Worm (Caenorhabditis elegans): ENCODE results near the gene rps-1.

rps-1 gene

DNA sequence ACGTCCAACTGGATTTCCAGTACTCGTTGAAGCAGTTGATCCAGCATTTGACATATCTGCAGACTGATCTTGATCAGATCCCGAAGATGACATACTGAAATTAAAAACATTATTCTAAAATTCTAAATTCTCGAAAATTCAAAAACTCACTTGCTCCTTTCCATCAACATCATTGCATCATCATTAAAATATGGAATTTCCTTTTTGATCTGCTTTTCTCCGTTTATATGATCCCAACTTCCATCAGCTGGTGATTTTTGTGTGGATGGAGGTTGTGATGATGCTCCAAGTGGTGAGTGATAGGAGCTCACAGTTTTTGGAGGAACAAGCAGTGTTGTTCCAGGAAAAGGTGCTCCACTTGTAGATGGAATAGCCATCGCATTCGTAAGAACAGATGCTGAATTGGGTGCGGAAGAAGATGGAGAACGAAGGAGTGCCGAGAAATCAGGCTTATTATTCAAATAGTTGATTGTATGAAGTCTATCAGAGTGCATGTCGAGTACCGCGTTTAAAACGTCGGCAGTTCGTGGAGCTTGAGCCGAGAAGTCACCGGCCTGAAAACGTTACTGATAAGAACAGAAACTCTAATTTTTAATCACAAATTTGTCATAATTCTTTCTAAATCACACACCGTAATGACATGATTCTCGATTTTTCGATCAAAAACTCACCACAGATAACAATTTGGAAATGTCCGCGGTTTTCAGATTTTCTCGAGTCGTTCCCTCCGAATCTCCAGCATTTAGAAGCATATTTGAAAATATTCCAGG lies 17.5 kb downstream of the rps-1 start:
- no peak for TF ChIP-seq unc-62 (GFP tag; optimal IDR thresholded peaks at IDR 0.05)

DNA sequence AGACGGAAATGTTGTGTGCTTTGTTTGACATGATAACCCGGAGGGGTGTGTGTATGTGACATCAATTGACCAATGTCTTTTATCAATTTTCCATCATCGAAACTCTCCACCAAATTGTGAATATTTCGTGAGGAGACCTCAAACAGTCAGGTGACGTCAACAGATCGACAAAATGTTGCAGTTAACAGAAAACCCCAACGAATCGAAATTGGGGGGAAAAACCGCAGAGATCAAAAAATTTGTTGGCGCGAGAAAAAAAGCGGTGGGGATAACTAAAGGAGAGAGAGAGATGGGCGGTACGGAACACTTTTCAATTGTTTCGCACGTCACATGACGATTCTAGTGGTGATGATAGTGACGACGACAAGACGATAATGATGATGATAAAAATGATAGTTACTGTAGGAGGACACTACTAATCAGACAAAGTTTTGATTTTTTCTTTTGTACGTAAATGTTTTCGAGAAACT lies 18.9 kb downstream of the rps-1 start:
- no peak for TF ChIP-seq unc-62 (GFP tag; optimal IDR thresholded peaks at IDR 0.05)

DNA sequence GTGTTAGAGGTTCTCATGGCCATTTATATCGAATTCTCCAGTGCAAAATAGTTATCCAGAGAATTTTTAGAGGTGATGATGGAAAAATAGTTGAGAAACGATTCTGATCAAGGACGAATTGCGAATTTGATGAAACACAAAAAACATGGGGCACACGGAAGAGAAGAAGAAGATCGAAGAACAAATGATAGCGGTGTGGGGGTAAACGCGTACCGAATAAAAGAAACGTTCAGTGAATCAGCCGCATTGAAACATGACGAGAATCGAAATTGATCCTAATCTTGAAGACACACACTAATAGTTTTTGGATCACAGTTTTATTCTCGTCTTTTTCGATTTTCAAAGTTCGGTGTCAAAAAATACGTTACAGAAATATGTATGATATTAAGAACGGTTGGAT lies 19.5 kb downstream of the rps-1 start:
- no peak for TF ChIP-seq unc-62 (GFP tag; optimal IDR thresholded peaks at IDR 0.05)

DNA sequence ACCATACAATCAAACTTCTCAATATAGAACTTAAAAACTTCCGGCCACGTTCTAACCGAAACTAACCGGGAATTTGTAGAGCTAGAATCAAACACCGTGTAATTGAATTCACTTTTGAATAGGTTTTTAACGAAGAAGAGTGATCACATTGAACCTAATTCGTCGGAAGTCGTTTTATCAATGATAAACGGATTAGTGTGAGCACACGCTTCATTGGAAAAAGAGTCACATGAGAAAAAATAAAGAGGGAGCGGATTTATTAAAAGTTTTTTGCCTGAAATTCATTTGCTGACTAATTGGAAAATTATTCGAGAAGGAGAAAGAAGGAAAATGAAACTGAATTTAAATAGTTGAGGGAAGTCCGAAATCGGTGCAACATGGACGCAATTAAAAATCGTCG lies 20.0 kb downstream of the rps-1 start:
- no peak for TF ChIP-seq unc-62 (GFP tag; optimal IDR thresholded peaks at IDR 0.05)

DNA sequence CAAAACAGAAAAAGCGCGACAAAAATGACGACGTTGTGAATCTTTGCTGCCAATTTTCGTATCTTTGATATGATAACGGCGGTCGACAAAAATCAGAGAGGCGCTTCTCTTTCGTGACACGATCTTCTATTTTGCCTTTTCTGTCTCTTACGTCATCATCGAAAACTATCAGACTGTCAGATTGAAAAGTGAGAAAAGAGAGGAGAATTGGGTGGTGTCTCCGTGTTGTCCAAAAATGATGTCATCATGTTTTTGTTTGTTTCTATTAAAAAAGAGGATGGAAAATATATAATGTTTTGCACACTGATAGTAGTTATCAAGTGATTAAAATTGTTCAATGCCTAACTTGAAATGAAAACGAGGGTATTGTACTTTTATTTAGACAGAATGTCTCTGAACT lies 20.4 kb downstream of the rps-1 start:
- TF ChIP-seq unc-62 (GFP tag; optimal IDR thresholded peaks at IDR 0.05) = no peak

DNA sequence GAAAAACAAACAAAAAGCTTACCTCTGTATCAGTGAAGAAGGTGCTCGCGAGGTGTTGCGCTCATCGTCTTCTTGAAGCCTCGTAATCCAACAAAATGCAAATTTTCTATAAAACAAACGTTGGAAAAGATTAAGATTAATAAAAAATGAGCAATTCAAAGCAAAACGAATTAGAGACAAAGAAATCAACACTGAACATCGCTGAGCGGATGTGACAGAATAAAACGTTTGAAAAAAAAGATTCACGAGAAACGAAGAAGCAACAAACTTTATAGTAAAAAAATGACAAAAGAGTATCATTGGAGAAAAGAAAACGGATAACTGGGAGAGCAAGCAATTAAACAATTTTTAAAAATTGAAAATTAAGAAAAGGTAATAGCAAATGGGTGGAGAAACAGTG lies 23.2 kb downstream of the rps-1 start, which contains the start of the genes C07G2.5 and atf-7:
Gene C07G2.5, minus strand, starts transcription at position 101 of the 400 bp plus-strand sequence.
Gene atf-7, minus strand, starts transcription at position 108 of the 400 bp plus-strand sequence.
- no peak for TF ChIP-seq unc-62 (GFP tag; optimal IDR thresholded peaks at IDR 0.05)

DNA sequence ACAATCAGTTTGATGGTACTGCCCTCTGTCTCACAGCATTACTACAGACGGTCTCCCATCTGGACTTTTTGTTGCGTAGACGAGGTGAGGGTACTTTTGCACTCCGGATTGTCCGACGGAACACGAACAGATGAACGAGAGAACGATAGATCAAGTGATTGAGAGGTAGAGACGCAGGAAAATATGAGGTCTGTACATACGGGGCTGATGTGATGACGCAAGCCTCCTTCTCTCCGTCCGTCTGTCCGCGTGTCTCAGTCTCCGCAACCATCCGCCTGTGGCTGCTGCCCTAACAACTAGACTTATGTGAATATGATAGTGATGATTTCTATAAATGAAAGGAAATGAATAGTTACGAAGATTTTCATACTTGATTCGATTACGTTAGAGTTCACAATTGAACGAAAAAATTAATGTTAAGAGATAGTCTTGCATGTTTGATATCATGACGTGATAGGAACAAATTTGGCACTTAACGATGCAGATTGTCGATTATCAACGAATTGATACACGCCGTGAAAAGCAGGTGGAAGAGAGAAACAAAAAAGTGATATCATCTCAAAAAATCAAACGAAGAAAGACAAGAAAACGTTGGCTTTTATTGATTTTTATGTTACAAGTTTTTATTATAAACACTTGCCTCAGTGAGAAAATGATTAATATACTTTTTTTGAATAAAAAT lies 27.0 kb downstream of the rps-1 start:
- no peak for TF ChIP-seq unc-62 (GFP tag; optimal IDR thresholded peaks at IDR 0.05)

DNA sequence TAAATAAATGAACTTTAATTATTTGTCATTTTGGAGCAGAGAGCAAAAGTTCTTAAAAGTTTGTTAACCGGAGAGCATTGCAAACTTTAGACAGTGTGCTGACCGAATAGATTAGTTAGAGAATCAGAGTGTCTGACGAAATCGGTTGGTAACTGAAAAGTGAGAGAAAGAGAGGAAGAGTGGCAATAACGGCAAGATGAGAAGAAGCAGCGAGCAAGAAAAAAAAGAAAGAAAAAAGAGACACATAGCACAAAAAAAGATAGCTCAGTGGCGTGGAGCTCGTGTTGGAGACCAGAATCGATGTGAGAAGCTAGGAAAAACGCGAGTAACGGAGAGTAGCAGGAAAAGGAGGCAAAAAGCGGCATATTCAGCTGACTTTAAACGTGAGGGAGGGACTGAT lies 28.6 kb downstream of the rps-1 start:
- no peak for TF ChIP-seq unc-62 (GFP tag; optimal IDR thresholded peaks at IDR 0.05)

DNA sequence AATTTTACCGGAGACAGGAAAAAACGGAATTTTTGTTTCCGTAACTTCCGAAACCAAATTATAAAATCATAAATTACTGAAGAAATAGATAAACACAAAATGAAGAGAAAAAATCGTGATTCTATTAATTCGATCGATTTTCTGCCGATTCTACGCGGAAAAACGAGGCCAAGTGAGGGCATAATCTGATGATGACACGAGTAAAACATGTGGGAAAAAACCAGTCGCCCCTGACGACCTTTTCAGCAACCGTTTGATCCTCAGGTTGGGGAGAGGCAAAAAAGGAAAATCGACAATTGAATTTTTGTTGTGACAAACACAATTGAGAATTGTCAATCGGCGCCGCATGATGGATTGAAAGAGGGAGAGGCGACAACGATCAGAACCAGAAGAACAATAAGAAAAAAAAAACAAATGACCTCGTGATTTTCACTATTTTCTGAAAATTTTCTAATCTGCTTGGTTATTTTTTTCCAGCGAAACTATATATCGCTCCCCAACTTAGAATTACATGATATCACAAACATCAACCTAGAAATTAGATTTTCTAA lies 29.3 kb downstream of the rps-1 start:
- no peak for TF ChIP-seq unc-62 (GFP tag; optimal IDR thresholded peaks at IDR 0.05)

DNA sequence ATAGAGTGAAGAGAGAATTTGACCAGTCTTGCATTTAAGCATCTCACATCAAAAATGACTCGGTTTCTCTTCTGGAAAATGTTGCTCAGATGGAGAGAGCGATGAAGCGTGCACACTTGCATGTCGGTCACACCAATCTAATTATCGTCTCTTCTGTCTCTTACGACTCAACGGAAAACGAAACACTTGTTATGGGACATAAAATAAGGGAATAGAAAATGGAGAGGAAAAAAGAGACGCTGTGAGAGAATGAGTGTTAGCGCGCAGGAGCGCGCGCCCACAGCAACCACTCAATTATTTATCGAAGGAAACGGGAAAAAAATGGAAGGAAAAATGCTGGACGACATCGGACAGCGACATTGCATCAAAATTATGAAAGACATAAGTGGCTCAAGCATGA lies 30.0 kb downstream of the rps-1 start:
- no peak for TF ChIP-seq unc-62 (GFP tag; optimal IDR thresholded peaks at IDR 0.05)

DNA sequence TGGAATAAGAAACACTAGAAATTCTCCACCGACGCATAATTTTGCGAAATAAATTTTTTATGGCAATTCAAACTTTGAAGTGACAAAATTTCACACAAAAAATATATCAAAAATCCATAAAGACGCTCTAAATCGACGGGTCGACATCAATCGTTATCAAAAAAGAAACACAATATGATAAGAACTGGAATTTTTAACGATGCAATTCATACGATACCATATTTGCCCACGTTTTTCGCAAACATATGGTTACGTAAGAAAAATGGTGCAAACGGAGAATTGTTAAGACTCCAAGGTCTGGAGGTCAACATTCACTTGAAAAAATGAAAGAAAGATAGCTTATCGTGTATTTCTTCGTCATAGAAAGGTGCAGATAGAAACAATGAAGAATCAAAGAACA lies 30.4 kb downstream of the rps-1 start:
- TF ChIP-seq unc-62 (GFP tag; optimal IDR thresholded peaks at IDR 0.05) = no peak

DNA sequence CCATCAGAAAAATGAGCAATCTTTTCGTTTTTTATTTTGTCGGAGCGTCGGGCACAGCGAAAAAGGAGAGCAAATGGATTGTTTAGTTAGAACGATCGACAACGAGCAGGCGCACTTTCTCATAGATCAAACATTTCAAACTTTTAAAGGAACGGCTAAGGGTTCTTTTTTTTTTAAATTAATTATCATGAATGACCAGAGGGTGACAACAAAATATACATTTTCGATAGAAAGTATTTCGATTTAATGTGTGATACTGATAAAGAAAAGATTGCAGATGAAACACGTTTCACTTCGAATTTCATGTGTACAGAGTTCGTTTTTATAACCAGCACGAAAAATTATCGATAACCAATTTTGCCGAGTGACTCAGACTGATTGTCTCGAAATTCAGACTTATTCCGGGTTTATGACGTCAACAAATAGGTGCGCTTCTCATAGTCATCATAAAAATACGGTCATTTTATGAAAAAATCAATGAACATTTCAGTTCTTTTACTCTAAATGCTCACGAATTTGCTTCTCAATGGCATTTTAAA lies 30.9 kb downstream of the rps-1 start:
- TF ChIP-seq unc-62 (GFP tag; optimal IDR thresholded peaks at IDR 0.05) = no peak

DNA sequence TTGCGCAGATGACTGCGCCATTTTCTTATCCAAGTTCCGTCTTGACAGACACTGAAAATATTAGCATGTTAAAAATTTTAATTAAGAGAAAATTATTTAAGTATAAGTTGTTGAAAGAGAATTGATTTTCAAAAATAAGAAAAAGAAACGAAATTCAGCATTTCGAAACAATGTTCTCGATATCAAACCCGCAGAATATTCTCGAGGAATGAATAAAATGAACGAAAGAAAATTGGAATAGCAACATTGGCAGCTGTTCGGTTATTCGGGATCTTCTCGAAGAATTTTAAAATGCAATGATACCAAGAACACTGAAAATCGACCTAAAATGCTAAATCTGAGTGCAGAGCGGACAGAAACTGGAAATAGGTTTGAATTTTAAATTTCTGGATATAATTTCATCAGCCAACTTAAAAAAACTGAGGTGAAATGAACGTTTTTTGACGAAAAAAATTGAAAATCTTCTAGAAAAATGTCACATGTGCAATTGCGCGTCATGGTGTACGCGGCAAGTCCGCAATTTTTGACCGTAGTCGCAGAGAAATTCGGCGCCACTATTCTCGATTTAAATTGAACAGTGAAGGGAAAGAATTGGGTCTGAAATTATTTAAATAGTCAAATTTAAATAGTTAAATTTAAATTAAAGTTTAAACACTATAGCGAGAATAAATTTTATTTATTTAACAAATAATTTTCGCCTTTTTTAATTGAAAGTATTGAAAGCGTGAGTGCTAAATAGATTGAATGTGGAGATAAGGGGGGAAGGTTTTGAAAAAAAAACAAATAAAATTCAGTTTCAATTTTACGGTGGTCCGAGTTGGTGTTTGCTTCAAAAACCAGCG lies 32.6 kb downstream of the rps-1 start, which contains the start of the genes cct-5 and F25F2.1:
Gene cct-5, minus strand, starts transcription at position 51 of the 842 bp plus-strand sequence.
Gene F25F2.1, plus strand, starts transcription at position 792 of the 842 bp plus-strand sequence.
- TF ChIP-seq unc-62 (GFP tag; optimal IDR thresholded peaks at IDR 0.05) = no peak

DNA sequence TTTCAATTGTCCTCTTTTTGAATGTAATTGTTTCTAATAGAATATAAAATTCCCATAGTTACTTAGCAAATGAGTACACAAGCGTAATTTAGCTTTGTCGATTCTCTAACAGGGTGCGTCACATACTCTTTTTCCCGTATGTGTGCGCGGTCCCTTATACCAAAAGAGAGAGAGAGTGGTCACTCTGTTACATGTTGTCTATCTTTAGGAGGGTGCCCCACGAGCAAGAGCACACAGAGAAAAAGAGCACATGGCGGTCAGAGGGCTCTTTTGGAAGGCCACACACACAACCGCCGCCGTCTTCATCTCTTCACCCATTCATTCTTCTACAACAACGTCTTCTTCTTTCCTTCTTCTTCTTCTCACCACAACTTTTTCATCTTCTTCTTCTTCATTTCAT lies 38.2 kb downstream of the rps-1 start:
- TF ChIP-seq unc-62 (GFP tag; optimal IDR thresholded peaks at IDR 0.05) = no peak

DNA sequence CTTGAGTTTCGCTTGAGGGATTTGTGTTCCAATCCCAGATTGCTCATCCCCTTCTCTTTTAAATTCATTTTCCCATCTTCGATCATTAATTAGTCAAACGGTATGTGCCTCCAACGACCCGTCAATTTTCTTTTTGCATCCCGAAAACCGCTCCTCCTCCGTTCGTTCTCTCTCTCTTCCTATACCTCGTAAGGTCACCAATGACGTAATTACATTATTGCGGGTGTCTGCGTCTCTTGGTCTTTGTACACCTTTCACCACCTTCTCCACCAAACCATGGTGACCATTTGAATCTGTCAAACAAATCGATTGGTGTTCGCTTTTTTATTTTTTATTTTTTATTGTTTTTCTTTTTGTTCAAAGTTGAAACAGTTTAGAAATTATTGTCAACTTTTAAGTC lies 39.5 kb downstream of the rps-1 start:
- TF ChIP-seq unc-62 (GFP tag; optimal IDR thresholded peaks at IDR 0.05) = no peak

Data from whole organism, dauer.